Fruit fly (Drosophila melanogaster): Measurements from ENCODE around the gene aop.
A peak's percentile ranks its signal among the peaks of the same experiment; 100 is the strongest.

aop gene

DNA sequence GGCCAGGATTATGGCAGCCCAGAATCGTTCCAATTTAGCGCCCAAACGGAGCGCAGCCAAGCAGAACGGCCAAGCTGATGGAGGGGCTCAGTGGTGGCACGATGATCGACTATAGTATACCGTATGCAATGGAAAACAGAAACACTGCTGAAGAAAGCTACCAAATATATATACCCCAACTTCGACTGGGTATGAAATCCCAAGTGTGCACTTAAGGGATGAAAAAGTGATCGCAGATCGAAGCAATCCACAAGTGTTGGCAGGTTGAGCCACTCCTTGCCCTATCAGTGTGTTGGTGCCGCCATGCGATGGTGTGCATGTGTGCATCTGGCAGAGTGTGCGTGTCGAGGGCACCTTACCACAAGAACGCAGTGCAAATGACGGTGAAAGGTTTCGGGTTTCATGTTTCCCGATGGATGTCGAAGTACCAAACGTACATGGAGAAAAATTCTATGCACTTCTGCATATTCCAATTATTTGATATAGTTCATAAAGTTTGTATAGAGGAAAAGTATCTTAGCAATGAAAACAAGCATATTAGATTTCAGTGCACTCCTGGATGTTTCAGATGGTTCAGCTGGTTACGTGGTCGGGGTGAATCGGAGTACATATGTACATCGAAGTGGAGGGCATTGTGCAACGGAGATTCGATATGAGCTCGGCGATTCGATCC lies 3.6 kb upstream of the aop start:
- TF ChIP-seq pan (optimal IDR thresholded peaks at IDR 0.05) (peak; percentile 28), CG8478 (optimal IDR thresholded peaks at IDR 0.05) (no peak)

DNA sequence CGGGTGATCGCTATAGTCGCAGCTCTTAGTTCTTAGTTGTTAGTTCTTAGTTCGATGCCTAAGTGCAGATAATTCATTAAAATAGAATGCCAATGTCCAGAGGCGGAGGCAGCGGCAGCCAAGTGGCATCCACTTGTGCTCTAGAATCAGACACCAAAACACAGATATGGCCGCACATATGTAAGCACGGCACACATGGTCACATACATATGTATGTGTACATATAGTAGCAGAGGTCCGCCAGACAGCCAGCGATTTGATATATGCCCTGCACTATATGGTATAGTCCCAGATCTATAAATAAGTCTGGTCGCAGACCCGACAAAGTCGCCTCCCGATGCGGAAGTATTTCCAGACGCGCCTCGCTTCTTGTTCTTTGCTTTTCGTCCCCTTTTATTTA lies 2.1 kb upstream of the aop start:
- TF ChIP-seq Dll (optimal IDR thresholded peaks at IDR 0.05) (no peak), psq (optimal IDR thresholded peaks at IDR 0.05) (no peak), CG8478 (optimal IDR thresholded peaks at IDR 0.05) (no peak), usp (GFP tag; optimal IDR thresholded peaks at IDR 0.05) (no peak), EcR (GFP tag; optimal IDR thresholded peaks at IDR 0.05) (no peak), pan (optimal IDR thresholded peaks at IDR 0.05) (no peak)

DNA sequence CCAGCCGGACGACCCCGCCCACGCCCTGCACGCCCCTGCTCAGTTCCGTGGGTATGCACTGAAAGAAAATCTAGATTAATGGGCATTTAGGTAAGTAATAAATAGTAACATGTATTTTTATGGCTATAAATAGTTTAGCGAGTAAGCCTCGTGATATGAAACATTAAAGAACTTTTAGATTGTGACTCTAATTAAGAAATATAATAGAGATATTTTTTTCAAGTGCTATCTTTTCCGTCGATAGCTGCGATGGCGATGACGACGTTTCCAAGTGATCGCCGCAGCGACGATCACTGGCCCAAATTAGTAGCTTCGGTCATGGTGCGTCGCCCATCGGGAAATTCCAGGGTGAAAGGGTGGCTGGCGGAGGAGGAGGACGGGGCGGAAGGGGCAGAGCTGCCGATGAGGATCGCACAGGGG lies 1.6 kb upstream of the aop start:
- TF ChIP-seq Dll (optimal IDR thresholded peaks at IDR 0.05) (no peak), usp (GFP tag; optimal IDR thresholded peaks at IDR 0.05) (no peak), psq (optimal IDR thresholded peaks at IDR 0.05) (no peak), CG8478 (optimal IDR thresholded peaks at IDR 0.05) (no peak)

DNA sequence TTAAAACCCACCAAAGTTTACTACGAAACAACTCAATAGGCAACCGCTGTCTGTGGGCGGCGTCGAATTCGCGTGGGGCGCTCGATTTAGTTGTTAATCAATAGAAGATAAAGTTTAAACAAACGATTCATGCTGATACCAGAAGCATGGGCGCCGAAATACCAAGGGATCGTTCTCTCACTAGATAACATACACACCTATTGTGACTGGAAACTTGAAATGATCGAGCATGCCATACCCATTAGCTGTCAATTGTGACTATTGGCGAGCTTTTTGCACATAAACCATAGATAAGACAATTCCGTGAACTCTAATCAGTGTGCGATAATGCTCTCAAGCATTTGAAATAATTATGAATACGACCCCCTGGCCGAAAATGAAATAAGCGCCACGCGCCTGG lies 812 bp upstream of the aop start:
- TF ChIP-seq EcR (GFP tag; optimal IDR thresholded peaks at IDR 0.05) (no peak), usp (GFP tag; optimal IDR thresholded peaks at IDR 0.05) (no peak), psq (optimal IDR thresholded peaks at IDR 0.05) (no peak), Dll (optimal IDR thresholded peaks at IDR 0.05) (no peak), pan (optimal IDR thresholded peaks at IDR 0.05) (no peak), CG8478 (optimal IDR thresholded peaks at IDR 0.05) (no peak)

DNA sequence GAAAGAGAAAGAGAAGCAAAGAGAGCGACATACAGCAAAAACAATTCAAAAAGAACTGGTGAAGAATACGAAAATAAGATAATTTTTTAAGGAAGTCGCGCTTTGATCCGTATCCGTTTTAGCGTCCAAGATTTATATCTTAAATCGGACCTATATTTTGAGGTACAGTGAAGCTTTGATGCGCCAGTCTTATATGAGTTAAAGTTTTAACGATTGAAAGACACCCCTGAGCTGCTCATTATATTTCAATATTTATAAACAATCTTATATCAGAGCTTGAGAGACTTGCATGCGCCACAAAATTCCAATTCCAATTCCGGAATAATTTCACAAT lies 223 bp upstream of the aop start:
- TF ChIP-seq psq (optimal IDR thresholded peaks at IDR 0.05) (no peak), pan (optimal IDR thresholded peaks at IDR 0.05) (no peak), usp (GFP tag; optimal IDR thresholded peaks at IDR 0.05) (no peak), CG8478 (optimal IDR thresholded peaks at IDR 0.05) (no peak), EcR (GFP tag; optimal IDR thresholded peaks at IDR 0.05) (no peak), Dll (optimal IDR thresholded peaks at IDR 0.05) (no peak)

DNA sequence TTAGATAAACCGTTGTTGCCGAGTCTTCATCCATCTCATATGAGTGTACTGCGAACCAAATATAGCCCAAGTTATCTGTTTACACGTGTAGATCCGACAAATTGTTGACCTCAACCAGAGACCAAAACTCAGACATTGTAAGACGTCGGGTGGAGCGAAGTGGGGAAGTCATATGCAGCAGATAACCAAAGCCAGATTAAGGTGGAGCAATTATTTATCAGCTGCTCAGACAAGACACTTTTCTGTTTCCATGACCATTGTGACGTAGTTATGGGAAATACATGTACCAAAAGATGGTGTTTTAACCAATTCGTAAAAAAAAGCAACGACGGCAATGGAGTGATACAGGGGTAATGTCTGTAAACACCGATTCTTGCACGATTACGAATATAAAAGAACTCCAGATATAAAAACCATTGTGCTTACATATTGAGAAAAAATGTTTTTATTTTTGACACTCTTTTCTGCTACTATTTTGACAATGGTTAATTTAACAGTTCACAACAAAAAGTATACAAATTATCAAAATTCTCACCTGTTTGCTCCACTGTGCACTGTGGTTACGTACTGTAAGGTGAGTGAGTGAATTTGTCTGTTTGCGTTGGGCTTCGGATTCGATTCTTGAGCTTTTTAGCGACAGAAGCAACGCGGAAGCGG lies 1.1 kb downstream of the aop start:
- TF ChIP-seq CG8478 (optimal IDR thresholded peaks at IDR 0.05): no peak
- TF ChIP-seq pan (optimal IDR thresholded peaks at IDR 0.05): no peak
- TF ChIP-seq psq (optimal IDR thresholded peaks at IDR 0.05): no peak
- no peak for TF ChIP-seq usp (GFP tag; optimal IDR thresholded peaks at IDR 0.05)
- no peak for TF ChIP-seq EcR (GFP tag; optimal IDR thresholded peaks at IDR 0.05)
- TF ChIP-seq Dll (optimal IDR thresholded peaks at IDR 0.05): no peak

DNA sequence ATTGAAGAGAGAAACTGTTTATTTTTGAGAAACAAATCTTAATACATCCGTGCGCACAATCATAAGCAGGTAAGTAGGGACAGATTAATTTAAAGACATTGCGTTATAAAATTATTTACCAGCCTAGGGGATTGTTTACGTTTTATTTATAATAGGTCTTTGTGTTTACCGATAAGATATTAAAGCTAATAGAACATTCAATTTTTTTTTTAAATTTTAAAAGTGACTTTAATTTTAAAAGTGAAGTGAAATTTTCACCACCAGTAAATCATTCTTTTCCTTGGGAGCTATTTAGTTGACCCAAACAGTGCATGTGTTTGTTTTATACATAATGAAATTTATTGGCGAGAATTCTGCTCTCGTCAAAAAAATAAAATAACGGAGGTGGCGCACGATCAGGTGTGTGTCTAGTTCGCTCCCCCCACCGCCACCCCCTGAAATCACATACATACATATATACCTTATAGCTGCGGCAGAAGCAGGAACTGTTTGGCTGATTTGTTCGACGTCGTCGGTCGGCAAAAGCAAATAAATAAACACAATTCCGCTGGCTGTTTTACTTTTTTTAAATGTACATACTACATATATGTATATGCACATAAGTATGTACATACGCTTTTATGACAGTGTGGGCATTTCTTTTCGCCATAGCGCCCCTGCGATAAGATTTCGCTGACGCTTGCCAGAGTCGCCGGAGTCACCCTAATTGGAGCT lies 2.5 kb downstream of the aop start:
- TF ChIP-seq psq (optimal IDR thresholded peaks at IDR 0.05) (no peak), EcR (GFP tag; optimal IDR thresholded peaks at IDR 0.05) (no peak), pan (optimal IDR thresholded peaks at IDR 0.05) (no peak), usp (GFP tag; optimal IDR thresholded peaks at IDR 0.05) (no peak), CG8478 (optimal IDR thresholded peaks at IDR 0.05) (no peak), Dll (optimal IDR thresholded peaks at IDR 0.05) (no peak)

DNA sequence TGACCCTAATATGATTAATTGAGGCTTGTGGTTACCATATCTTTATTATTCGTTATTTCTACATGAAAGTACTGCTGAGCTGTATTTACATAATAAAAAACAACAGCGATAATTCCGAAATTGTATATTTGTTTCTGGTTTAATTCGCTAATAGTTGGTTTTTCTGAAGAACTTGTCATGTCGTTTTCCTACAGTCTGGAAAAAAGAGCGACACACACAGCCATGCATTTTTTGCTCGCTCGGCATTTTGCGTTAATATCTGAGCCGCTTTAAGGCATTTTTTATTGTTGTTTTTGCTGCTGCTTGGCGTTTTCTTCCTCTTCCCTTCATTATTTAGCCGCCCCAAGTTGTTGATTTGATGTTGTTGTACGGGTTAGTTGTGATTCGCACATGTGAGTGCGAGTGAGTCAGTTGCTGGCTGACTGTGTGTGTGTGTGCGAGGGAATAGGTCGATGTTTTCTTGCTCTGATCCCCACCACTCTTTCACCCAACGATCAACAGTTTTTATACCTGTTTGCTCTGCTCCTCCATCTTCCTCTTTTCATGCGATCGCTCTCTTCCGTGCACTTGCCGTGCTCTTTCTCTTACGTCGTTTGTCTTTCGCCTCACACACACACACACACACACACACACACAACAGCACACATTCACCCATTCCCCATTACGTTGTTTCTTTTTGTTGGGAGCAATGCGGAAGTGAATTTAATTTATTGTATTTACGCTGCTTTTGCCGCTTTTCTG lies 3.3 kb downstream of the aop start:
- TF ChIP-seq Dll (optimal IDR thresholded peaks at IDR 0.05) (no peak), pan (optimal IDR thresholded peaks at IDR 0.05) (no peak), EcR (GFP tag; optimal IDR thresholded peaks at IDR 0.05) (peak; percentile 56 to 73), CG8478 (optimal IDR thresholded peaks at IDR 0.05) (peak; percentile 24)

DNA sequence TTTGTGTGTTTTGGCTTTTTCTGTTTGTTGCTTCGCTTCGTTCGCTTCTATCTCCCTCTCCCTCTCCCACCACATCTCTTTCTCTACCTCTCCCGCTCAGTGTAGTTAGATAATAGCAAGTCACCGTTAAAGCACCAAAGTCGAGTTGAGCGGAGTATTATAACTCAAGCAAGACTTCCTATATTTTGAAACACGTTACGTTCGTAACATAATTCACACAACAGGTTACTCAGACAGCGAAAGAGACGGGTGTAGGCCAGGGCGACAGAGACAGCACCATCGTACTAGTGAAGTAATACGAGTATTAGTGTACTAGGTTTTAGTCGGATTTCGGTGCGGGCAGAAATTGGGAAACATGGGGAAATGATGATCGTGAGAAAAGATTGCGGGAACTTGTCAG lies 5.0 kb downstream of the aop start:
- TF ChIP-seq EcR (GFP tag; optimal IDR thresholded peaks at IDR 0.05) (no peak), pan (optimal IDR thresholded peaks at IDR 0.05) (no peak), Dll (optimal IDR thresholded peaks at IDR 0.05) (no peak), CG8478 (optimal IDR thresholded peaks at IDR 0.05) (no peak), usp (GFP tag; optimal IDR thresholded peaks at IDR 0.05) (no peak), psq (optimal IDR thresholded peaks at IDR 0.05) (no peak)

DNA sequence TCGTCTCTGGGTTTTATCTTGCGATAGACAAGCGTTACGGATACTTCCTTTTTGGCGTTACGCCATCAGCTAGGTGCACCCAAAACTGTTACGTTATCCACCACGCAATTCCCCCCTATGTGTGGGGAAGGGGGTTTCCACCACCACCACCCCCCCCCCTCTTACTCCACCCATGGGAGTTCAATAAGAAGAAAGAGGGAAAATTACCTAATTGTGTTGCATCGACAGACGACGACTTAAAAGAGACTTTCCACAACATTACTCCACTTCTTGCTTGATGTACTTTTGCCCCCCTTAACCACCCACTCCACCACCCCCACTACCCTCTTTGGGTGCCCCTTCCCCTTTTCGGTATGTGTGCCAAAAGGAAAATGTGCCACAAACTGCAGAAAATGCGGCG lies 5.4 kb downstream of the aop start:
- no peak for TF ChIP-seq Dll (optimal IDR thresholded peaks at IDR 0.05)
- TF ChIP-seq usp (GFP tag; optimal IDR thresholded peaks at IDR 0.05): no peak
- TF ChIP-seq pan (optimal IDR thresholded peaks at IDR 0.05): no peak
- no peak for TF ChIP-seq psq (optimal IDR thresholded peaks at IDR 0.05)
- TF ChIP-seq EcR (GFP tag; optimal IDR thresholded peaks at IDR 0.05): no peak
- TF ChIP-seq CG8478 (optimal IDR thresholded peaks at IDR 0.05): no peak

DNA sequence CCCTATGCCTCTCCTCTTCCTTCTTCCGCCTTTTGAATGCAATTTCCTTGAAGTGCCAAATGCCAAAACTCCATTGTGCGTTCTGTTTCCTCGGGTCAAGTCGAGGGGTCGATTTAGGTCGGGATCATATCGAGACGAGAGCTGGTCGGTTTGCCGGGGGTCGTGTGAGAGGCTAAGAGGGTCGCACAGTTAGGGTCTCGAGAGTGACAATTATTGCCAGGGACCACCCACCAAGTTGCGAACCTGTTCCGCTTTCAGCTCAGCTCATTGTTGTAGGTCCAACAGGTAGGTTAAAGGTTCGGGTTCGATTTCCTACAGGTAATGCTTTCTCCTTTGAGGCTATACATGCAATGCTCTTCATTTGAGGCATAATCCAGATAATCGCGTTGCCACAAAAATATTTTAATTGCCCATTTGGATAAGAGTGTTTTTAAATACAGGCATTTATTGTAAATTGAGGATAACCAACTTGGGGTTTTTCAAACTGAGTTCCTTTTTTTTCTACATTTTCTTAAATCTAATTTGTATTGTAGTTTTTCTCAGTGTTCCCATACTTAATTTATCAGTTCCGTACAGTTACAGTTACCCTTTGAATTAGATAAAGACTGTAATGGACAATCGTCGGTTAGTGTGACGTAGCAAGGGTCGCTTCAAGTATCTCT lies 6.0 kb downstream of the aop start:
- TF ChIP-seq usp (GFP tag; optimal IDR thresholded peaks at IDR 0.05): no peak

Measured in whole organism.